Fruit fly (Drosophila melanogaster): ENCODE data around the gene CG12170.

Gene CG12170

DNA sequence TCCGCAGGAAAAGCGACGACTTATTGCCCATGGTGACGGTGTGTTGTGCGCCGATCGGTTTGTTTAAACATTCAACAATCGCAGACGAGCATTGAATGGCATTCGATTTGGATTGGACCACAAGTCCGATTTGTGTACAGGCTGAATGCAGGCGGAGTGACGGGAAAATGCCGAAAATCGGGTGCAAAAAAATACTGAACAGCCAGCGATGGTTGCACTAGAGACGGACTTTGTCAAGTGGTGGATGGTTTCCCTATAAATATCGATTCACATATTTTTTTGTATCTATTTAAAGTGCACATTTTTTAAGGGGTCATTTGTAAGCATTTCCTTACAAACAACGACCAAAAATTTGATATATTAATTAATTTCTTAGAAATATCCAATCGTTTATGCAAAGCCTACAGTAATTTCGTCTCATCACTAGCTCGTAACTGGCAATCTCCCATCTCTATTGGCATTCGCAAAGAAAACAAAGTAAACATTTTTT lies 17.7 kb downstream of the CG12170 start, which contains the start of the genes elm and MED27:
elm (minus strand) TSS at position 170 of the 490 bp plus-strand sequence.
MED27 (plus strand) TSS at position 448 of the 490 bp plus-strand sequence.
- no peak for TF ChIP-seq psq (optimal IDR thresholded peaks at IDR 0.05)
- TF ChIP-seq pan (optimal IDR thresholded peaks at IDR 0.05) = no peak
- TF ChIP-seq EcR (GFP tag; optimal IDR thresholded peaks at IDR 0.05) = no peak
- TF ChIP-seq usp (GFP tag; optimal IDR thresholded peaks at IDR 0.05) = no peak
- TF ChIP-seq Dll (optimal IDR thresholded peaks at IDR 0.05) = no peak
- no peak for TF ChIP-seq CG8478 (optimal IDR thresholded peaks at IDR 0.05)

DNA sequence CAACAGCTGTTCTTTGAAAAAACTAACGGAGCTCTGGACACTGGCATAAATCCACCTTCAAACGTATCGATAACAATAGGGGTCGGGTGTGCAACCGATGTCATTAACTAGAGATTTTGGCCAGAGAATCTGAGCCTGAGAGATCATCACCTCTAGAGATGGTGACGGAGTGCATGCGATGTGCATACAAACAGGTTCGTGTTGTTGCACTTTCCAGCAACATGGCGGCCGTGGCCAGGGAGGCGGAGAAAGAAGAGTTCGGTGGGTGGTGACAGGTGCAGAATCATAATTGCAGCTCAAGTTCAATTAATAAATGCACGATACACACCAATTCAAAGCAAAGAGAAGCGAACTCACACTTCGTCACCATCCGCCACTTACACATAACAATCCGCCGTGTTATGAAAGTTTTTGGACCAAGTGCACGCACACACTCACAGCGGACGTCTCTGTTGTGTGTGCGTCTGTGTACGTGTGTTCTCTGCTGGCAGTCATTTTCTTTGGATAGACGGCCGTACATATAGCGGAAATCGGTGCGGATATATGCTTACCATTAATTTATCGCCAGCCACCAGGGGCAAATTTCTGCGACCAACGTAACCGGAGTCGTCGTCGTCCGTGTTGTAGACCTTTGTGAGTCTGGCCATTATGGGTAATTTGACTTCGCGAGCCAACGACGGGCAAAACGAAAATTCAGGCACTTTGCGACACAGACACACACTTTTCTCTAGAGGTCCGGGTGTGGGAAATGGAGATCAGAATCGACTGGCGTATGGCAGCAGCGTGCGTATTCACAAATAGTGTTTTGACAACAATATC lies 22.2 kb downstream of the CG12170 start:
- TF ChIP-seq psq (optimal IDR thresholded peaks at IDR 0.05) (no peak), Dll (optimal IDR thresholded peaks at IDR 0.05) (no peak), EcR (GFP tag; optimal IDR thresholded peaks at IDR 0.05) (no peak), usp (GFP tag; optimal IDR thresholded peaks at IDR 0.05) (no peak), pan (optimal IDR thresholded peaks at IDR 0.05) (no peak)

- no peak for TF ChIP-seq CG8478 (optimal IDR thresholded peaks at IDR 0.05)
- no peak for TF ChIP-seq EcR (GFP tag; optimal IDR thresholded peaks at IDR 0.05)
- no peak for TF ChIP-seq pan (optimal IDR thresholded peaks at IDR 0.05)
- no peak for TF ChIP-seq psq (optimal IDR thresholded peaks at IDR 0.05)
- no peak for TF ChIP-seq usp (GFP tag; optimal IDR thresholded peaks at IDR 0.05)
- no peak for TF ChIP-seq Dll (optimal IDR thresholded peaks at IDR 0.05)
Measured at dm6 chr3R:5659829-5660197, 22.8 kb downstream of the CG12170 start, which contains the start of gene CG2182. Gene CG2182 (minus strand): TSS chr3R:5659912.

- no peak for TF ChIP-seq psq (optimal IDR thresholded peaks at IDR 0.05)
- TF ChIP-seq pan (optimal IDR thresholded peaks at IDR 0.05) = no peak
- no peak for TF ChIP-seq usp (GFP tag; optimal IDR thresholded peaks at IDR 0.05)
- TF ChIP-seq EcR (GFP tag; optimal IDR thresholded peaks at IDR 0.05) = no peak
- no peak for TF ChIP-seq CG8478 (optimal IDR thresholded peaks at IDR 0.05)
- no peak for TF ChIP-seq Dll (optimal IDR thresholded peaks at IDR 0.05)
Measured at dm6 chr3R:5660198-5660893, 23.3 kb downstream of the CG12170 start, which contains the start of gene Wdr33. Gene Wdr33 (plus strand): TSS chr3R:5660635.

- TF ChIP-seq usp (GFP tag; optimal IDR thresholded peaks at IDR 0.05) (no peak), EcR (GFP tag; optimal IDR thresholded peaks at IDR 0.05) (no peak), pan (optimal IDR thresholded peaks at IDR 0.05) (no peak), Dll (optimal IDR thresholded peaks at IDR 0.05) (no peak), CG8478 (optimal IDR thresholded peaks at IDR 0.05) (no peak), psq (optimal IDR thresholded peaks at IDR 0.05) (no peak)
Measured at dm6 chr3R:5668928-5669739, 32.1 kb downstream of the CG12170 start, which contains the start of the genes Xe7 and Atg17. Gene Xe7 (minus strand): TSS chr3R:5669334. Gene Atg17 (plus strand): TSS chr3R:5669713.

DNA sequence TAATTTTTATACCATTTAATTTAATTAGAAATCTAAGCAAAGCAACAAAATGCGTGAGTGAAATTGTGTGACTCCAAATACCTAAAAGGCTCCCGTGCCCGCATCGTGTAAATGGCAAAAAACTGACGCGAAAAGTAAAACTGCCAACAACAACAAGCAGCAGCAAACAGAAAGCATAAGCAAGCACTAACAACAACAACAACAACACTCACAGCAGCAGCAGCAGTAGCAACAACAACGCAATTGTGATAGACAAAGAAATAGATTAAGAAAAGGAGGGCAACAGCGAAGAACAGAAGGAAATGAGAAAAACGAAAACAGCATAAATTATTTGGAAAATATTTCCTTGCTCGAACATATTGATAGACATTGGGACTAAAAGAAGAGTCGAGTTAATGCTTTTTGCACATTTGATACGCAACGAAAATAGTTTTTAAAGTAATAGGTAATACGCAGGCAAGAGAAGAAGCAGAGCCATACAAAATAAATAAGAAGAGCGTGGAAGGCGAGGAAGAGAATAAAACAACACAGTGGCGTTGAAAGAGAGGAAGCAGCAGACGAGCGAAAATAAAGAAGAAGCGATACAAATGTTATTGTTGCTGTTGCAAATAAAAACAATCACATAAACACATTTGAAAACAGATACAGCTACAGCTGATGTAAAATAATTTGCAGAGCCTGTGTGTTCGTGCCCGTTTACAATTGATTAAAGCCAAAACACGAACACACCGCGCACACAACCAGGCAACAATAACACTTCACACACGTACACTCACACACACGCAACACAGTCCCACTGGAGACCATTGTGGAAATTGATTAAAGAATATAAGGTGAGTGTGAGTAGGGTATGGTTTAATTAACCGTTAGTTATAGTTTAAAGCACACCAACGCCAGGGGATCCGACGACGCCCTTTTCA lies 33.0 kb downstream of the CG12170 start:
- no peak for TF ChIP-seq usp (GFP tag; optimal IDR thresholded peaks at IDR 0.05)

DNA sequence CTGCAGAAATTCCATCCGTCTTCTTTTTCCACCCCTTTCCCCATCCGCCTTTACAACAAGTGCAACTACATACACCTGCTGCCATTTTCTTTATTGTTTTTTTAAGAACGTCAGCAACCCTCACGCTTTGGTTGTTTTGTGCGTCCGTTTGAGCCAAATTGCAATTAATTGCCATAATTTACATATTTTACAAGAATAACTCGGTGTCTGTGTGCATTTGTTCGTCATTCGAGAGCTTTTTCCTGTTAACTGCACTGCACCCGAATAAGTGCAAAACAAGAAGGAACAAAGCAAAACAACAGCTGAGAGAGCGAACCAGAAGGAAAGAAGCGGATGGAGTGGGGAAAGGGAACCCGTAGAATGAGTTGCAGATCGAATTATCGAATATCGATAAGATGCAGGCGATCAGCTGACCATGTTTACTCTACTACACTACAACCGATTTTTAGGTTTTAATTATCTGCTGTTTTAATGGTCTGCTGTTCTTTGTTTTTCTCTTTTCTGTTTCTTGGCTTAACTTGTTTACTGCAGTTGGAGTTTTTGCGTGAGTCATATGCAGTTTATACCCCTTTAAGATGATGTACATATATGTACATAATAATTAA lies 33.7 kb downstream of the CG12170 start:
- TF ChIP-seq EcR (GFP tag; optimal IDR thresholded peaks at IDR 0.05) = no peak
- TF ChIP-seq usp (GFP tag; optimal IDR thresholded peaks at IDR 0.05) = no peak
- no peak for TF ChIP-seq CG8478 (optimal IDR thresholded peaks at IDR 0.05)
- no peak for TF ChIP-seq pan (optimal IDR thresholded peaks at IDR 0.05)
- TF ChIP-seq psq (optimal IDR thresholded peaks at IDR 0.05) = no peak
- TF ChIP-seq Dll (optimal IDR thresholded peaks at IDR 0.05) = no peak

DNA sequence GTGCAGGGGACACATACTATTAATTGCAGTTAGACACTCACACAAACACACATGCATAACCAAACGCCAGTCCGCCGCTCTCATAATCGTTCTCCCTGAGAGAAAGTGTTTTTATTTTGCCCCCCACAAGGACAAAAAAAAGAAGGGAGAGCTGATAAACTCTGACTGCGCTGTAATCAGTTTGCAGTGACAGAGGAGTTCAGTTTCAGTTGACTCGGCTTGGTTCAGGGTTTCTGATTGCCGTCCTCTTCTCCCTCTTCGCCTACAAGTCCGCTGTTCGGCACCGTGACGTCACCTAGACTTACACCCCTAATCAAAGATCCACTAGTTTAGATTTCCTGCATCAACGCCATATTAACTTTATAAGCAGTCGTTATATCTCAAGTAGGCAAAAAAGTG lies 34.2 kb downstream of the CG12170 start:
- TF ChIP-seq EcR (GFP tag; optimal IDR thresholded peaks at IDR 0.05) (no peak), Dll (optimal IDR thresholded peaks at IDR 0.05) (no peak), CG8478 (optimal IDR thresholded peaks at IDR 0.05) (no peak), pan (optimal IDR thresholded peaks at IDR 0.05) (no peak), psq (optimal IDR thresholded peaks at IDR 0.05) (no peak), usp (GFP tag; optimal IDR thresholded peaks at IDR 0.05) (no peak)

- TF ChIP-seq pan (optimal IDR thresholded peaks at IDR 0.05) (no peak), usp (GFP tag; optimal IDR thresholded peaks at IDR 0.05) (no peak), psq (optimal IDR thresholded peaks at IDR 0.05) (no peak), Dll (optimal IDR thresholded peaks at IDR 0.05) (no peak), CG8478 (optimal IDR thresholded peaks at IDR 0.05) (no peak), EcR (GFP tag; optimal IDR thresholded peaks at IDR 0.05) (no peak)
Measured at dm6 chr3R:5671795-5672657, 35.0 kb downstream of the CG12170 start.

All from whole organism.